Fruit fly (Drosophila melanogaster) whole organism, embryonic: ENCODE data around the gene CG13476.
A peak's percentile ranks its signal among the peaks of the same experiment; 100 is the strongest.

Experiments used
- CG16813 ChIP-seq: fragments of 200-800 bp; sonication (Bioruptor generic); IDR thresholded peaks from 3 replicates; pipeline ENCODE4 v1.3.6; 2022; ENCODE audit warnings: missing biosample characterization, missing genetic modification characterization; ENCODE audit not compliant: partially characterized antibody
- CG17568 ChIP-seq: fragments of 200-800 bp; sonication (Bioruptor generic); optimal IDR thresholded peaks from 2 replicates; lab custom pipeline; 2018; ENCODE audit warnings: missing biosample characterization, mild to moderate bottlenecking, missing genetic modification characterization, moderate library complexity
- CG31365 ChIP-seq: fragments of 200-800 bp; sonication (Bioruptor generic); optimal IDR thresholded peaks from 2 replicates; lab custom pipeline; 2018; ENCODE audit warnings: missing biosample characterization, mild to moderate bottlenecking, missing genetic modification characterization
- Dad ChIP-seq: fragments of 200-800 bp; sonication (Bioruptor generic); optimal IDR thresholded peaks from 3 replicates; lab custom pipeline; 2016; ENCODE audit warnings: missing biosample characterization, missing genetic modification characterization
- Scr ChIP-seq: fragments of 200-800 bp; sonication (Bioruptor generic); IDR thresholded peaks from 2 replicates; pipeline ENCODE4 v1.3.6; 2022; ENCODE audit warnings: missing biosample characterization, missing genetic modification characterization; ENCODE audit not compliant: partially characterized antibody

Gene CG13476

dm6 chr3L:14755046-14755643 lies 49.9 kb downstream of the CG13476 start (continued):
- TF ChIP-seq CG31365 (no peak), Dad (GFP tag; lab: Kevin White, UChicago) (no peak), CG17568 (GFP tag; lab: Kevin White, UChicago) (no peak), Scr (GFP tag; lab: Robert Waterston, UW) (0 out of 2 replicates have a peak, but pooled peaks have one; percentile 29), CG16813 (GFP tag; lab: Robert Waterston, UW) (peak; percentile 22; the same call in 1 of the 3 replicates)
